Fruit fly (Drosophila melanogaster) whole organism, embryonic: ENCODE data around the gene Npc2a.

Experiments
- CG11695 ChIP-seq: fragments of 200-800 bp; sonication (Bioruptor generic); IDR thresholded peaks from 3 replicates; pipeline ENCODE4 v1.3.6; 2022; ENCODE audit warnings: missing biosample characterization, missing genetic modification characterization
- CG12155 ChIP-seq: fragments of 200-800 bp; sonication (Bioruptor generic); optimal IDR thresholded peaks from 3 replicates; lab custom pipeline; 2016; ENCODE audit warnings: missing biosample characterization, missing genetic modification characterization
- CG12659 ChIP-seq: fragments of 200-800 bp; sonication (Bioruptor generic); optimal IDR thresholded peaks from 3 replicates; lab custom pipeline; 2017; ENCODE audit warnings: mild to moderate bottlenecking, missing biosample characterization, missing genetic modification reagents, missing genetic modification characterization
- CG12744 ChIP-seq: fragments of 200-800 bp; sonication (Bioruptor generic); optimal IDR thresholded peaks from 2 replicates; lab custom pipeline; 2016; ENCODE audit warnings: missing biosample characterization, missing genetic modification characterization
- CG17829 ChIP-seq: fragments of 200-800 bp; optimal IDR thresholded peaks from 2 replicates; lab custom pipeline; 2019; ENCODE audit warnings: missing biosample characterization, mild to moderate bottlenecking, missing genetic modification characterization, moderate library complexity
- CG17912 ChIP-seq: fragments of 200-800 bp; sonication (Bioruptor generic); optimal IDR thresholded peaks from 2 replicates; lab custom pipeline; 2018; ENCODE audit warnings: missing biosample characterization, mild to moderate bottlenecking, missing genetic modification characterization
- CG18476 ChIP-seq: fragments of 200-800 bp; sonication (Bioruptor generic); optimal IDR thresholded peaks from 2 replicates; lab custom pipeline; 2016; ENCODE audit warnings: missing biosample characterization, mild to moderate bottlenecking, missing genetic modification characterization
- CG3726 ChIP-seq: fragments of 200-800 bp; sonication (Bioruptor generic); IDR thresholded peaks from 3 replicates; pipeline ENCODE4, ENCODE4 v1.3.6; 2022; ENCODE audit warnings: missing biosample characterization, missing genetic modification characterization
- CG3995 ChIP-seq: fragments of 200-800 bp; sonication (Bioruptor generic); optimal IDR thresholded peaks from 3 replicates; lab custom pipeline; 2016; ENCODE audit warnings: missing biosample characterization, missing genetic modification characterization
- CG4854 ChIP-seq: fragments of 200-800 bp; sonication (Bioruptor generic); optimal IDR thresholded peaks from 2 replicates; lab custom pipeline; 2016; ENCODE audit warnings: missing biosample characterization, missing genetic modification characterization, inconsistent platforms
- CG7372 ChIP-seq: fragments of 200-800 bp; sonication (Bioruptor generic); IDR thresholded peaks from 2 replicates; pipeline ENCODE4 v1.3.6; 2022; ENCODE audit warnings: missing biosample characterization, missing genetic modification characterization
- CG7786 ChIP-seq: fragments of 200-800 bp; sonication (Bioruptor generic); optimal IDR thresholded peaks from 2 replicates; lab custom pipeline; 2016; ENCODE audit warnings: missing biosample characterization, missing genetic modification characterization
- CG7963 ChIP-seq: fragments of 200-800 bp; sonication (Bioruptor generic); IDR thresholded peaks from 3 replicates; pipeline ENCODE4 v1.3.6; 2022; ENCODE audit warnings: missing biosample characterization, missing genetic modification characterization; ENCODE audit not compliant: partially characterized antibody
- CG9932 ChIP-seq: fragments of 200-800 bp; sonication (Bioruptor generic); IDR thresholded peaks from 2 replicates; pipeline ENCODE4 v1.3.6; 2022; ENCODE audit warnings: missing biosample characterization, missing genetic modification characterization
- Dll ChIP-seq: fragments of 200-800 bp; sonication (Bioruptor generic); IDR thresholded peaks from 4 replicates; pipeline ENCODE4 v1.3.6; 2022; ENCODE audit warnings: missing biosample characterization, missing genetic modification characterization; ENCODE audit not compliant: partially characterized antibody
- Elba2 ChIP-seq: fragments of 200-800 bp; sonication (Bioruptor generic); optimal IDR thresholded peaks from 3 replicates; lab custom pipeline; 2016; ENCODE audit warnings: missing biosample characterization, missing genetic modification characterization
- MTF-1 ChIP-seq: fragments of 200-800 bp; sonication (Bioruptor generic); optimal IDR thresholded peaks from 2 replicates; lab custom pipeline; 2018; ENCODE audit warnings: missing biosample characterization, mild to moderate bottlenecking, missing genetic modification characterization, borderline replicate concordance
- Oli ChIP-seq: fragments of 200-800 bp; sonication (Bioruptor generic); optimal IDR thresholded peaks from 2 replicates; lab custom pipeline; 2018; ENCODE audit warnings: missing biosample characterization, mild to moderate bottlenecking, missing genetic modification characterization, moderate library complexity
- PHDP ChIP-seq: fragments of 200-800 bp; sonication (Bioruptor generic); optimal IDR thresholded peaks from 3 replicates; lab custom pipeline; 2018; ENCODE audit warnings: missing biosample characterization, mild to moderate bottlenecking, missing genetic modification characterization, moderate library complexity
- Pdp1 ChIP-seq, 2 experiments: fragments of 200-800 bp; sonication (Bioruptor generic); optimal IDR thresholded peaks; 3 replicates each; lab custom pipeline; 2016; ENCODE audit warnings: missing biosample characterization in 2 of 2, missing genetic modification characterization in 2 of 2, mild to moderate bottlenecking in 1 of 2, moderate library complexity in 1 of 2
- Rx ChIP-seq: fragments of 200-800 bp; sonication (Bioruptor generic); IDR thresholded peaks from 2 replicates; pipeline ENCODE4 v1.3.6; 2022; ENCODE audit warnings: missing biosample characterization, missing genetic modification characterization
- Six4 ChIP-seq: fragments of 200-800 bp; sonication (Bioruptor generic); optimal IDR thresholded peaks from 2 replicates; lab custom pipeline; 2016; ENCODE audit warnings: missing biosample characterization, missing genetic modification characterization
- Sox100B ChIP-seq: fragments of 200-800 bp; sonication (Bioruptor generic); optimal IDR thresholded peaks from 3 replicates; lab custom pipeline; 2018; ENCODE audit warnings: missing biosample characterization, mild to moderate bottlenecking, missing genetic modification characterization
- Trl ChIP-seq, 3 experiments: fragments of >200 bp in 2 of 3; fragments of 200-800 bp in 1 of 3; sonication (Bioruptor generic) in 1 of 3; optimal IDR thresholded peaks; 2 replicates in 1 of 3; 3 replicates in 2 of 3; lab custom pipeline; 2016 to 2017; ENCODE audit warnings: missing biosample characterization in 1 of 3, missing genetic modification characterization in 1 of 3
- YL-1 ChIP-seq: fragments of 200-800 bp; sonication (Bioruptor generic); optimal IDR thresholded peaks from 3 replicates; lab custom pipeline; 2017; ENCODE audit warnings: missing biosample characterization, mild to moderate bottlenecking, missing genetic modification characterization
- ap ChIP-seq: fragments of 200-800 bp; sonication (Bioruptor generic); IDR thresholded peaks from 2 replicates; pipeline ENCODE4 v1.3.6; 2022; ENCODE audit warnings: missing biosample characterization, missing genetic modification characterization
- ara ChIP-seq: fragments of 200-800 bp; sonication (Bioruptor generic); IDR thresholded peaks from 2 replicates; pipeline ENCODE4 v1.3.6; 2022; ENCODE audit warnings: missing biosample characterization, missing genetic modification characterization
- bab2 ChIP-seq: fragments of 200-800 bp; sonication (Bioruptor generic); optimal IDR thresholded peaks from 2 replicates; lab custom pipeline; 2016; ENCODE audit warnings: missing biosample characterization, missing genetic modification characterization
- bcd ChIP-seq: fragments of 200-800 bp; sonication (Bioruptor generic); optimal IDR thresholded peaks from 2 replicates; lab custom pipeline; 2017; ENCODE audit warnings: missing biosample characterization, mild to moderate bottlenecking, missing genetic modification characterization
- br ChIP-seq: fragments of >200 bp; optimal IDR thresholded peaks from 2 replicates; lab custom pipeline; 2017
- cg ChIP-seq: fragments of 200-800 bp; sonication (Bioruptor generic); optimal IDR thresholded peaks from 3 replicates; lab custom pipeline; 2019; ENCODE audit warnings: missing biosample characterization, mild to moderate bottlenecking, missing genetic modification characterization, moderate library complexity
- crp ChIP-seq, 2 experiments: fragments of 200-800 bp; sonication (Bioruptor generic); optimal IDR thresholded peaks; 2 replicates in 1 of 2; 3 replicates in 1 of 2; lab custom pipeline; 2017; ENCODE audit warnings: missing biosample characterization in 2 of 2, missing genetic modification characterization in 2 of 2, mild to moderate bottlenecking in 1 of 2, moderate library complexity in 1 of 2
- dysf ChIP-seq: fragments of 200-800 bp; sonication (Bioruptor generic); IDR thresholded peaks from 3 replicates; pipeline ENCODE4 v1.3.6; 2022; ENCODE audit warnings: missing biosample characterization, missing genetic modification characterization
- fru ChIP-seq: fragments of >200 bp; optimal IDR thresholded peaks from 2 replicates; lab custom pipeline; 2017
- gcm2 ChIP-seq: fragments of 200-800 bp; sonication (Bioruptor generic); optimal IDR thresholded peaks from 2 replicates; lab custom pipeline; 2016; ENCODE audit warnings: missing biosample characterization, missing genetic modification characterization
- gfzf ChIP-seq: fragments of 200-800 bp; sonication (Bioruptor generic); optimal IDR thresholded peaks from 2 replicates; lab custom pipeline; 2016; ENCODE audit warnings: missing biosample characterization, mild to moderate bottlenecking, missing genetic modification characterization, moderate library complexity
- klu ChIP-seq: fragments of 200-800 bp; sonication (Bioruptor generic); IDR thresholded peaks from 2 replicates; pipeline ENCODE4 v1.3.6; 2022; ENCODE audit warnings: missing biosample characterization, missing genetic modification characterization
- nerfin-1 ChIP-seq: fragments of 200-800 bp; sonication (Bioruptor generic); optimal IDR thresholded peaks from 3 replicates; lab custom pipeline; 2019; ENCODE audit warnings: missing biosample characterization, mild to moderate bottlenecking, missing genetic modification characterization, moderate library complexity
- p53 ChIP-seq: fragments of 200-800 bp; sonication (Bioruptor generic); optimal IDR thresholded peaks from 2 replicates; lab custom pipeline; 2016; ENCODE audit warnings: missing biosample characterization, missing genetic modification characterization
- prd ChIP-seq, 3 experiments: fragments of >200 bp in 2 of 3; fragments of 200-800 bp in 1 of 3; sonication (Bioruptor generic) in 1 of 3; optimal IDR thresholded peaks in 2 of 3; IDR thresholded peaks in 1 of 3; 2 replicates in 2 of 3; 3 replicates in 1 of 3; pipeline versions ENCODE4 v1.3.6 to Lab custom; 2017 to 2022; ENCODE audit warnings: missing biosample characterization in 1 of 3, missing genetic modification characterization in 1 of 3
- run ChIP-seq: fragments of 200-800 bp; sonication (Bioruptor generic); optimal IDR thresholded peaks from 3 replicates; lab custom pipeline; 2018; ENCODE audit warnings: missing biosample characterization, mild to moderate bottlenecking, missing genetic modification characterization
- schlank ChIP-seq: fragments of 200-800 bp; sonication (Bioruptor generic); optimal IDR thresholded peaks from 2 replicates; lab custom pipeline; 2018; ENCODE audit warnings: missing biosample characterization, mild to moderate bottlenecking, missing genetic modification characterization
- slou ChIP-seq: fragments of 200-800 bp; sonication (Bioruptor generic); optimal IDR thresholded peaks from 3 replicates; lab custom pipeline; 2016; ENCODE audit warnings: missing biosample characterization, missing genetic modification characterization
- sna ChIP-seq: fragments of 200-800 bp; sonication (Bioruptor generic); IDR thresholded peaks from 2 replicates; pipeline ENCODE4 v1.3.6; 2022; ENCODE audit warnings: missing biosample characterization, missing genetic modification characterization; ENCODE audit not compliant: partially characterized antibody
- sob ChIP-seq: fragments of 200-800 bp; sonication (Bioruptor generic); IDR thresholded peaks from 2 replicates; pipeline ENCODE4 v1.3.6; 2022; ENCODE audit warnings: missing biosample characterization, missing genetic modification characterization
- ssp ChIP-seq: fragments of 200-800 bp; sonication (Bioruptor generic); IDR thresholded peaks from 2 replicates; pipeline ENCODE4 v1.3.6; 2022; ENCODE audit warnings: missing biosample characterization, missing genetic modification characterization
- tap ChIP-seq: fragments of 200-800 bp; optimal IDR thresholded peaks from 3 replicates; lab custom pipeline; 2019; ENCODE audit warnings: missing biosample characterization, mild to moderate bottlenecking, missing genetic modification characterization, moderate library complexity
- unc-4 ChIP-seq: fragments of 200-800 bp; sonication (Bioruptor generic); IDR thresholded peaks from 2 replicates; pipeline ENCODE4 v1.3.6; 2022; ENCODE audit warnings: missing biosample characterization, missing genetic modification characterization; ENCODE audit not compliant: partially characterized antibody
- zfh1 ChIP-seq: fragments of 200-800 bp; sonication (Bioruptor generic); IDR thresholded peaks from 3 replicates; pipeline ENCODE4 v1.3.6; 2022; ENCODE audit warnings: missing biosample characterization, missing genetic modification characterization

Npc2a gene

dm6 chr2L:1981726-1982367, 6.2 kb upstream of the Npc2a start, which contains the start of gene CG7289 (continued):
- TF ChIP-seq Pdp1 (GFP tag; optimal IDR thresholded peaks at IDR 0.05; lab: Kevin White, UChicago) = no peak
- no peak for TF ChIP-seq CG7372 (GFP tag; lab: Robert Waterston, UW)
- no peak for TF ChIP-seq CG3995 (GFP tag; lab: Kevin White, UChicago)
- no peak for TF ChIP-seq schlank (tag; lab: Kevin White, UChicago)
- no peak for TF ChIP-seq bcd
- no peak for TF ChIP-seq sob (GFP tag; lab: Robert Waterston, UW)
- peak; percentile 52; the same call in 1 of the 3 replicates for TF ChIP-seq CG7963 (GFP tag; lab: Robert Waterston, UW)
- no peak for TF ChIP-seq prd (optimal IDR thresholded peaks at IDR 0.05; lab: Kevin White, UChicago)
- TF ChIP-seq prd (GFP tag; IDR thresholded peaks at IDR 0.05; lab: Robert Waterston, UW) = no peak
- no peak for TF ChIP-seq Rx (GFP tag; lab: Robert Waterston, UW)
- no peak for TF ChIP-seq cg (GFP tag; lab: Kevin White, UChicago)
- no peak for TF ChIP-seq ap (GFP tag; lab: Robert Waterston, UW)
- TF ChIP-seq tap (tag; lab: Kevin White, UChicago) = no peak
- no peak for TF ChIP-seq Elba2 (GFP tag; lab: Kevin White, UChicago)
- TF ChIP-seq CG9932 (GFP tag; lab: Robert Waterston, UW) = peak; percentile 48; the same call in 1 of the 2 replicates
- 0 out of 2 replicates have a peak, but pooled peaks have one; percentile 24 for TF ChIP-seq ara
- no peak for TF ChIP-seq zfh1 (GFP tag; lab: Robert Waterston, UW)
- TF ChIP-seq CG12155 (GFP tag; lab: Kevin White, UChicago) = peak; percentile 5
- TF ChIP-seq nerfin-1 = no peak
- TF ChIP-seq CG17829 = peak; percentile 18
- TF ChIP-seq gfzf (GFP tag; lab: Kevin White, UChicago) = peak; percentile 12
- TF ChIP-seq slou (GFP tag; lab: Kevin White, UChicago) = no peak
- TF ChIP-seq fru = no peak
- no peak for TF ChIP-seq Oli (tag; lab: Kevin White, UChicago)
- no peak for TF ChIP-seq CG4854 (GFP tag; lab: Kevin White, UChicago)
- no peak for TF ChIP-seq CG17912 (GFP tag; lab: Kevin White, UChicago)
- TF ChIP-seq CG12659 (GFP tag; lab: Kevin White, UChicago) = peak; percentile 6
- no peak for TF ChIP-seq CG18476 (GFP tag; lab: Kevin White, UChicago)
- TF ChIP-seq sna = 0 out of 2 replicates have a peak, but pooled peaks have one; percentile 27
- no peak for TF ChIP-seq gcm2
- no peak for TF ChIP-seq CG3726 (GFP tag; lab: Robert Waterston, UW)
- no peak for TF ChIP-seq Trl (optimal IDR thresholded peaks at IDR 0.05; lab: Kevin White, UChicago)
- TF ChIP-seq Trl (GFP tag; optimal IDR thresholded peaks at IDR 0.05; lab: Kevin White, UChicago) = no peak
- no peak for TF ChIP-seq br
- no peak for TF ChIP-seq ssp (GFP tag; lab: Robert Waterston, UW)
- no peak for TF ChIP-seq run
- TF ChIP-seq klu = no peak
- TF ChIP-seq p53 (GFP tag; lab: Kevin White, UChicago) = no peak
- no peak for TF ChIP-seq PHDP
- TF ChIP-seq CG7786 (GFP tag; lab: Kevin White, UChicago) = peak; percentile 20
- TF ChIP-seq dysf = no peak
- no peak for TF ChIP-seq bab2 (GFP tag; lab: Kevin White, UChicago)
- peak; percentile 61 for TF ChIP-seq Dll (GFP tag; lab: Robert Waterston, UW)
- TF ChIP-seq Six4 (GFP tag; lab: Kevin White, UChicago) = no peak
- no peak for TF ChIP-seq CG12744 (GFP tag; lab: Kevin White, UChicago)
- no peak for TF ChIP-seq MTF-1 (GFP tag; lab: Kevin White, UChicago)
- no peak for TF ChIP-seq crp (GFP tag; optimal IDR thresholded peaks at IDR 0.05; lab: Kevin White, UChicago)
- peak; percentile 60 for TF ChIP-seq unc-4 (GFP tag; lab: Robert Waterston, UW)
- no peak for TF ChIP-seq CG11695 (GFP tag; lab: Robert Waterston, UW)
- no peak for TF ChIP-seq Sox100B (GFP tag; lab: Kevin White, UChicago)
- peak; percentile 49 for TF ChIP-seq YL-1 (GFP tag; lab: Kevin White, UChicago)
